Worm (Caenorhabditis elegans): ENCODE measurements around the gene K06G5.1.

ce11 chrX:14255973-14256372, 41.2 kb downstream of the K06G5.1 start, which contains the start of gene E02H4.7:
- TF ChIP-seq him-1 (tag; optimal IDR thresholded peaks at IDR 0.05) (no peak), W03F9.2 (tag; optimal IDR thresholded peaks at IDR 0.05) (no peak)
